Worm (Caenorhabditis elegans) whole organism, L3 larva: Measurements from ENCODE around the gene srxa-12.

Experiments used
- R02D3.7 ChIP-seq: fragments of 150-350 bp; optimal IDR thresholded peaks from 2 replicates; lab custom pipeline; 2014; ENCODE audit warnings: missing biosample characterization, missing genetic modification characterization
- ZK546.5 ChIP-seq: sonication (generic microtip); optimal IDR thresholded peaks from 2 replicates; lab custom pipeline; 2017; ENCODE audit warnings: missing biosample characterization, missing genetic modification characterization
- aly-2 ChIP-seq: fragments of 150-350 bp; optimal IDR thresholded peaks from 2 replicates; lab custom pipeline; 2014; ENCODE audit warnings: missing biosample characterization, missing genetic modification characterization
- ama-1 ChIP-seq: fragments of 150-350 bp; optimal IDR thresholded peaks from 2 replicates; lab custom pipeline; 2018
- ceh-16 ChIP-seq: sonication (generic microtip); optimal IDR thresholded peaks from 2 replicates; lab custom pipeline; 2017; ENCODE audit warnings: missing biosample characterization, missing genetic modification characterization
- ceh-28 ChIP-seq: fragments of 150-350 bp; optimal IDR thresholded peaks from 2 replicates; lab custom pipeline; 2014; ENCODE audit warnings: missing biosample characterization, missing genetic modification reagents, missing genetic modification characterization
- ceh-82 ChIP-seq: fragments of 150-350 bp; optimal IDR thresholded peaks from 2 replicates; lab custom pipeline; 2014; ENCODE audit warnings: missing biosample characterization, missing genetic modification characterization
- ceh-9 ChIP-seq: sonication (generic microtip); optimal IDR thresholded peaks from 2 replicates; lab custom pipeline; 2018; ENCODE audit warnings: missing biosample characterization, missing genetic modification characterization
- egl-27 ChIP-seq: sonication (generic microtip); optimal IDR thresholded peaks from 4 replicates; lab custom pipeline; 2017; ENCODE audit warnings: missing biosample characterization, missing genetic modification reagents, missing genetic modification characterization
- egl-5 ChIP-seq: fragments of 150-350 bp; optimal IDR thresholded peaks from 2 replicates; lab custom pipeline; 2017; ENCODE audit warnings: missing biosample characterization, missing genetic modification reagents, missing genetic modification characterization, inconsistent platforms
- elt-1 ChIP-seq: fragments of 150-350 bp; optimal IDR thresholded peaks from 2 replicates; lab custom pipeline; 2014; ENCODE audit warnings: missing biosample characterization, missing genetic modification characterization
- elt-2 ChIP-seq: sonication (generic microtip); optimal IDR thresholded peaks from 2 replicates; lab custom pipeline; 2016; ENCODE audit warnings: missing genetic modification reagents, mild to moderate bottlenecking, missing genetic modification characterization, missing compliant biosample characterization
- elt-3 ChIP-seq, 3 experiments: fragments of 150-350 bp in 1 of 3; sonication (generic microtip) in 2 of 3; optimal IDR thresholded peaks; 2 replicates in 2 of 3; 4 replicates in 1 of 3; lab custom pipeline; 2014 to 2017; ENCODE audit warnings: missing biosample characterization in 3 of 3, missing genetic modification characterization in 3 of 3
- eor-1 ChIP-seq, 2 experiments: fragments of 150-350 bp; optimal IDR thresholded peaks; 2 replicates each; lab custom pipeline; 2014 to 2018; ENCODE audit warnings: missing biosample characterization in 2 of 2, missing genetic modification characterization in 2 of 2
- fkh-2 ChIP-seq: fragments of 150-350 bp; optimal IDR thresholded peaks from 2 replicates; lab custom pipeline; 2014; ENCODE audit warnings: missing biosample characterization, missing genetic modification reagents, missing genetic modification characterization
- fos-1 ChIP-seq: fragments of 150-350 bp; optimal IDR thresholded peaks from 2 replicates; lab custom pipeline; 2014; ENCODE audit warnings: missing biosample characterization, missing genetic modification characterization
- hmg-11 ChIP-seq: sonication (generic microtip); optimal IDR thresholded peaks from 2 replicates; lab custom pipeline; 2016; ENCODE audit warnings: missing genetic modification characterization, missing compliant biosample characterization
- jun-1 ChIP-seq: fragments of 150-350 bp; optimal IDR thresholded peaks from 2 replicates; lab custom pipeline; 2014; ENCODE audit warnings: missing biosample characterization, missing genetic modification reagents, missing genetic modification characterization
- lin-15B ChIP-seq: fragments of 150-350 bp; optimal IDR thresholded peaks from 2 replicates; lab custom pipeline; 2014; ENCODE audit warnings: missing biosample characterization, missing genetic modification characterization
- lin-39 ChIP-seq: fragments of 150-350 bp; optimal IDR thresholded peaks from 2 replicates; lab custom pipeline; 2018; ENCODE audit warnings: missing biosample characterization, missing genetic modification reagents, missing genetic modification characterization
- mml-1 ChIP-seq: fragments of 150-350 bp; sonication (generic microtip); optimal IDR thresholded peaks from 3 replicates; lab custom pipeline; 2014; ENCODE audit warnings: missing biosample characterization, missing genetic modification characterization
- nfya-1 ChIP-seq: sonication (generic microtip); optimal IDR thresholded peaks from 2 replicates; lab custom pipeline; 2017; ENCODE audit warnings: missing genetic modification characterization, mild to moderate bottlenecking, missing compliant biosample characterization, antibody characterized with exemption, moderate library complexity; ENCODE audit not compliant: insufficient read depth
- nhr-23 ChIP-seq: fragments of 150-350 bp; optimal IDR thresholded peaks from 2 replicates; lab custom pipeline; 2014; ENCODE audit warnings: missing biosample characterization, missing genetic modification reagents, missing genetic modification characterization
- nhr-237 ChIP-seq: fragments of 150-350 bp; optimal IDR thresholded peaks from 2 replicates; lab custom pipeline; 2014; ENCODE audit warnings: missing biosample characterization, missing genetic modification characterization
- nhr-25 ChIP-seq: sonication (generic microtip); optimal IDR thresholded peaks from 2 replicates; lab custom pipeline; 2017; ENCODE audit warnings: missing biosample characterization, missing genetic modification characterization
- nhr-28 ChIP-seq: fragments of 150-350 bp; optimal IDR thresholded peaks from 2 replicates; lab custom pipeline; 2014; ENCODE audit warnings: missing biosample characterization, missing genetic modification characterization
- nhr-43 ChIP-seq: sonication (generic microtip); optimal IDR thresholded peaks from 2 replicates; lab custom pipeline; 2016; ENCODE audit warnings: mild to moderate bottlenecking, missing genetic modification characterization, missing compliant biosample characterization; ENCODE audit not compliant: poor library complexity, severe bottlenecking
- nhr-67 ChIP-seq: fragments of 150-350 bp; optimal IDR thresholded peaks from 2 replicates; lab custom pipeline; 2014; ENCODE audit warnings: missing biosample characterization, missing genetic modification characterization
- nhr-76 ChIP-seq: fragments of 150-350 bp; sonication (generic microtip); optimal IDR thresholded peaks from 5 replicates; lab custom pipeline; 2014; ENCODE audit warnings: missing biosample characterization, missing genetic modification characterization
- nhr-77 ChIP-seq: fragments of 150-350 bp; optimal IDR thresholded peaks from 2 replicates; lab custom pipeline; 2014; ENCODE audit warnings: missing biosample characterization, missing genetic modification characterization
- pha-4 ChIP-seq: fragments of 150-350 bp; optimal IDR thresholded peaks from 2 replicates; lab custom pipeline; 2014; ENCODE audit warnings: missing biosample characterization, missing genetic modification reagents, missing genetic modification characterization
- pqm-1 ChIP-seq: fragments of 150-350 bp; optimal IDR thresholded peaks from 2 replicates; lab custom pipeline; 2017; ENCODE audit warnings: missing biosample characterization, missing genetic modification characterization, inconsistent platforms
- skn-1 ChIP-seq: fragments of 150-350 bp; optimal IDR thresholded peaks from 2 replicates; lab custom pipeline; 2014; ENCODE audit warnings: missing biosample characterization, missing genetic modification characterization
- snpc-4 ChIP-seq: fragments of 150-350 bp; optimal IDR thresholded peaks from 2 replicates; lab custom pipeline; 2014; ENCODE audit warnings: missing biosample characterization, missing genetic modification characterization
- tbx-2 ChIP-seq: sonication (generic microtip); optimal IDR thresholded peaks from 2 replicates; lab custom pipeline; 2016; ENCODE audit warnings: mild to moderate bottlenecking, missing genetic modification characterization, missing compliant biosample characterization
- unc-39 ChIP-seq: sonication (generic microtip); optimal IDR thresholded peaks from 4 replicates; lab custom pipeline; 2017; ENCODE audit warnings: missing biosample characterization, missing genetic modification characterization
- unc-62 ChIP-seq: fragments of 150-350 bp; sonication (generic microtip); optimal IDR thresholded peaks from 4 replicates; lab custom pipeline; 2014; ENCODE audit warnings: missing biosample characterization, missing genetic modification reagents, missing genetic modification characterization
- zag-1 ChIP-seq: fragments of 150-350 bp; optimal IDR thresholded peaks from 2 replicates; lab custom pipeline; 2014; ENCODE audit warnings: missing biosample characterization, missing genetic modification characterization
- ztf-11 ChIP-seq: fragments of 150-350 bp; optimal IDR thresholded peaks from 2 replicates; lab custom pipeline; 2014; ENCODE audit warnings: missing biosample characterization, missing genetic modification characterization
- ztf-4 ChIP-seq: fragments of 150-350 bp; optimal IDR thresholded peaks from 2 replicates; lab custom pipeline; 2014; ENCODE audit warnings: missing biosample characterization, missing genetic modification characterization

Gene srxa-12

ce11 chrV:13926398-13926797 is at the start of gene srxa-12:
srxa-12 (plus strand) TSS chrV:13926698.
- TF ChIP-seq zag-1 (tag; lab: Kevin White, UChicago) (no peak), elt-3 (tag; optimal IDR thresholded peaks at IDR 0.05; lab: Kevin White, UChicago) (no peak)
- TF ChIP-seq, all 47 proteins: peak for 0

ce11 chrV:13878226-13878625 is 48.3 kb upstream of the srxa-12 start:
- TF ChIP-seq elt-2 (tag; lab: Kevin White, UChicago) (peak; percentile 86), jun-1 (tag; lab: Kevin White, UChicago) (peak; percentile 11), pqm-1 (tag; lab: Kevin White, UChicago) (peak; percentile 93), lin-15B (tag; lab: Kevin White, UChicago) (peak; percentile 14), fkh-2 (no peak)

- TF ChIP-seq ceh-82 (tag; lab: Kevin White, UChicago) (no peak), nhr-76 (no peak), ztf-11 (no peak), eor-1 (tag; optimal IDR thresholded peaks at IDR 0.05; lab: Kevin White, UChicago) (no peak), jun-1 (tag; lab: Kevin White, UChicago) (peak; percentile 23), fkh-2 (no peak), pqm-1 (tag; lab: Kevin White, UChicago) (peak; percentile 94), pha-4 (tag; lab: Kevin White, UChicago) (peak; percentile 41), ztf-4 (tag; lab: Kevin White, UChicago) (no peak), elt-2 (tag; lab: Kevin White, UChicago) (peak; percentile 93), ceh-9 (tag; lab: Kevin White, UChicago) (no peak), tbx-2 (tag; lab: Kevin White, UChicago) (no peak), egl-27 (tag; lab: Kevin White, UChicago) (no peak), unc-39 (tag; lab: Kevin White, UChicago) (no peak), nfya-1 (no peak), nhr-43 (tag; lab: Kevin White, UChicago) (no peak)
Observed at ce11 chrV:13879241-13879640, 47.3 kb upstream of the srxa-12 start, which contains the start of gene lbp-7. lbp-7 (plus strand) TSS chrV:13879552.

- TF ChIP-seq nhr-25 (peak; percentile 19), pha-4 (tag; lab: Kevin White, UChicago) (peak; percentile 56), nhr-43 (tag; lab: Kevin White, UChicago) (peak; percentile 30), lin-15B (tag; lab: Kevin White, UChicago) (peak; percentile 63), snpc-4 (peak; percentile 28), nfya-1 (peak; percentile 20), pqm-1 (tag; lab: Kevin White, UChicago) (no peak), ceh-28 (no peak)
Observed at ce11 chrV:13880163-13880562, 46.3 kb upstream of the srxa-12 start.

ce11 chrV:13880607-13881006 is 45.9 kb upstream of the srxa-12 start, which contains the start of gene T22G5.3:
T22G5.3 (plus strand) TSS chrV:13880907.
- TF ChIP-seq fos-1 (tag; lab: Kevin White, UChicago): no peak
- no peak for TF ChIP-seq zag-1 (tag; lab: Kevin White, UChicago)
- no peak for TF ChIP-seq ceh-28
- no peak for TF ChIP-seq elt-1 (tag; lab: Kevin White, UChicago)
- no peak for TF ChIP-seq ceh-16 (tag; lab: Kevin White, UChicago)
- TF ChIP-seq nhr-28 (tag; lab: Kevin White, UChicago): no peak
- no peak for TF ChIP-seq nhr-237 (tag; lab: Kevin White, UChicago)
- no peak for TF ChIP-seq unc-62 (GFP tag; lab: Kevin White, UChicago)
- TF ChIP-seq egl-5 (tag; lab: Kevin White, UChicago): no peak
- no peak for TF ChIP-seq nhr-23 (tag; lab: Kevin White, UChicago)
- no peak for TF ChIP-seq nhr-25

ce11 chrV:13887358-13887757 is 39.1 kb upstream of the srxa-12 start, which contains the start of gene srsx-19:
srsx-19 (plus strand) TSS chrV:13887658.
- TF ChIP-seq mml-1 (tag; lab: Kevin White, UChicago): no peak
- TF ChIP-seq elt-3 (tag; optimal IDR thresholded peaks at IDR 0.05; lab: Kevin White, UChicago): no peak
- no peak for TF ChIP-seq ceh-16 (tag; lab: Kevin White, UChicago)
- no peak for TF ChIP-seq nhr-67 (tag; lab: Kevin White, UChicago)
- TF ChIP-seq eor-1 (tag; optimal IDR thresholded peaks at IDR 0.05; lab: Kevin White, UChicago): no peak
- TF ChIP-seq ama-1: no peak
- TF ChIP-seq egl-27 (tag; lab: Kevin White, UChicago): no peak
- TF ChIP-seq skn-1: no peak
- TF ChIP-seq aly-2 (tag; lab: Kevin White, UChicago): no peak
- no peak for TF ChIP-seq lin-39 (tag; lab: Kevin White, UChicago)
- no peak for TF ChIP-seq nhr-77
- no peak for TF ChIP-seq tbx-2 (tag; lab: Kevin White, UChicago)
- no peak for TF ChIP-seq ceh-9 (tag; lab: Kevin White, UChicago)
- TF ChIP-seq hmg-11 (tag; lab: Kevin White, UChicago): no peak
- no peak for TF ChIP-seq R02D3.7 (tag; lab: Kevin White, UChicago)
- TF ChIP-seq nhr-76: no peak
- no peak for TF ChIP-seq ztf-4 (tag; lab: Kevin White, UChicago)
- TF ChIP-seq lin-15B (tag; lab: Kevin White, UChicago): no peak
- no peak for TF ChIP-seq ZK546.5 (tag; lab: Kevin White, UChicago)
